Worm (Caenorhabditis elegans) whole organism, L4 larva: ENCODE data around the gene lin-7.
"Not testable (repeated sequence)": the region's sequence is repeated elsewhere in the genome, so short reads cannot be mapped to it uniquely, and the experiment has no call there.

Experiments
- F26F4.8 ChIP-seq: fragments of 200-800 bp; sonication (Bioruptor generic); conservative IDR thresholded peaks from 2 replicates; pipeline ENCODE4 v1.3.6; 2022; ENCODE audit warnings: missing genetic modification characterization, missing compliant biosample characterization
- aly-2 ChIP-seq: sonication (generic microtip); optimal IDR thresholded peaks from 2 replicates; lab custom pipeline; 2018; ENCODE audit warnings: missing biosample characterization, missing genetic modification characterization
- dve-1 ChIP-seq: sonication (generic microtip); optimal IDR thresholded peaks from 2 replicates; lab custom pipeline; 2017; ENCODE audit warnings: antibody characterized with exemption, mild to moderate bottlenecking, missing genetic modification characterization, missing compliant biosample characterization; ENCODE audit not compliant: insufficient read depth
- hlh-30 ChIP-seq: sonication (generic microtip); optimal IDR thresholded peaks from 2 replicates; lab custom pipeline; 2017; ENCODE audit warnings: antibody characterized with exemption, mild to moderate bottlenecking, missing genetic modification characterization, missing compliant biosample characterization; ENCODE audit not compliant: insufficient read depth
- lin-15B ChIP-seq: fragments of 150-350 bp; sonication (generic microtip); optimal IDR thresholded peaks from 3 replicates; lab custom pipeline; 2014; ENCODE audit warnings: missing biosample characterization, missing genetic modification characterization
- lir-3 ChIP-seq: sonication (generic microtip); optimal IDR thresholded peaks from 2 replicates; lab custom pipeline; 2016; ENCODE audit warnings: mild to moderate bottlenecking, missing genetic modification characterization, missing compliant biosample characterization
- mdl-1 ChIP-seq, 2 experiments: fragments of 150-350 bp in 1 of 2; sonication (generic microtip) in 1 of 2; optimal IDR thresholded peaks; 2 replicates each; lab custom pipeline; 2014 to 2017; ENCODE audit warnings: missing biosample characterization in 2 of 2, missing genetic modification characterization in 2 of 2
- mep-1 ChIP-seq: fragments of 150-350 bp; sonication (generic microtip); optimal IDR thresholded peaks from 3 replicates; lab custom pipeline; 2014; ENCODE audit warnings: missing biosample characterization, missing genetic modification characterization
- nhr-48 ChIP-seq: sonication (generic microtip); optimal IDR thresholded peaks from 2 replicates; lab custom pipeline; 2016; ENCODE audit warnings: mild to moderate bottlenecking, missing genetic modification characterization, missing compliant biosample characterization
- snpc-4 ChIP-seq: fragments of 150-350 bp; optimal IDR thresholded peaks from 2 replicates; lab custom pipeline; 2014; ENCODE audit warnings: missing biosample characterization, missing genetic modification characterization
- unc-62 ChIP-seq, 3 experiments: fragments of 150-350 bp in 1 of 3; sonication (generic microtip); optimal IDR thresholded peaks in 2 of 3; peaks in 1 of 3; 1 replicate in 1 of 3; 2 replicates in 2 of 3; lab custom pipeline; 2014 to 2017; ENCODE audit warnings: missing biosample characterization in 3 of 3, missing genetic modification characterization in 3 of 3, missing genetic modification reagents in 3 of 3, missing genotype in 1 of 3
- ztf-11 ChIP-seq: fragments of 150-350 bp; optimal IDR thresholded peaks from 2 replicates; lab custom pipeline; 2014; ENCODE audit warnings: missing biosample characterization, missing genetic modification characterization

ce11 chrII:14344166-14344565 is 5.0 kb downstream of the lin-7 start, which contains the start of gene ddl-3:
- not testable (repeated sequence) for TF ChIP-seq aly-2 (tag; lab: Kevin White, UChicago); nhr-48 (tag; lab: Kevin White, UChicago); dve-1; hlh-30 (tag; lab: Kevin White, UChicago); F26F4.8 (GFP tag; lab: Robert Waterston, UW); snpc-4; lin-15B; mdl-1 (tag; optimal IDR thresholded peaks at IDR 0.05; lab: Kevin White, UChicago); unc-62 (GFP tag; optimal IDR thresholded peaks at IDR 0.05 in 1 of 2; lab: Kevin White, UChicago); unc-62 (tag; optimal IDR thresholded peaks at IDR 0.05; lab: Kevin White, UChicago); lir-3 (tag; lab: Kevin White, UChicago); mep-1 (tag; lab: Kevin White, UChicago); ztf-11 (tag; lab: Kevin White, UChicago)
